Fruit fly (Drosophila melanogaster): Measurements from ENCODE around the gene PolI.

The PolI gene

DNA sequence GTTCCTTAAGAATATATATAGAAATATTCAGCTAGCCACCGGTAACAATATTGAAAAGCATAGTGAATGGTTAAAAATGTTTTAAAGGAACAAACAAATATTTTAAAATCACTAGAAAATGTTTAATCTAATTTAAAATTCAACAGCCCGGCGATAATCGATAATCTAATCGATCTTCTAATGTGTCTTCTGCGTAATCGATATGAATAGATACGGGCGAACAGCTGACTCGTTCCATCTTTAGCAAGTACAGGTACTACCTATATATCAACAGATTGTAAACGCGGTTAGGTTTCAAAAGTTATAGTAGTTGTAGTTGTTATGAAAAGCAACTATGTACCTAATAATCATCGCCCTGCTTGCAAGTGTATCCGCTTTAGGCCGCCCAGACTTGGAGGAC, 15.6 kb upstream of the PolI start, which contains the start of gene CG7800 (continued):
- TF ChIP-seq pan (optimal IDR thresholded peaks at IDR 0.05) (no peak), pan (GFP tag; optimal IDR thresholded peaks at IDR 0.05 in 1 of 2, IDR thresholded peaks at IDR 0.05 in 1 of 2) (no peak), Sin3A (optimal IDR thresholded peaks at IDR 0.05) (no peak), eve (GFP tag; optimal IDR thresholded peaks at IDR 0.05) (no peak), CG16863 (GFP tag; optimal IDR thresholded peaks at IDR 0.05) (no peak), bcd (GFP tag; optimal IDR thresholded peaks at IDR 0.05) (no peak), Gug (GFP tag; IDR thresholded peaks at IDR 0.05) (no peak), gcm2 (GFP tag; optimal IDR thresholded peaks at IDR 0.05) (no peak), Nf-YA (GFP tag; IDR thresholded peaks at IDR 0.05) (no peak), scrt (GFP tag; optimal IDR thresholded peaks at IDR 0.05) (no peak), CG14441 (GFP tag; IDR thresholded peaks at IDR 0.05) (no peak), CG2202 (tag; optimal IDR thresholded peaks at IDR 0.05) (no peak), NFAT (GFP tag; IDR thresholded peaks at IDR 0.05) (no peak), CG10431 (GFP tag; optimal IDR thresholded peaks at IDR 0.05) (no peak), Xbp1 (GFP tag; optimal IDR thresholded peaks at IDR 0.05) (no peak), hbn (GFP tag; IDR thresholded peaks at IDR 0.05; ENCODE audit: partially characterized antibody) (peak; percentile 19; the same call in 1 of the 2 replicates), CG30020 (tag; optimal IDR thresholded peaks at IDR 0.05) (no peak), pfk (GFP tag; optimal IDR thresholded peaks at IDR 0.05) (no peak), ro (GFP tag; IDR thresholded peaks at IDR 0.05) (no peak), BEAF-32 (GFP tag; optimal IDR thresholded peaks at IDR 0.05) (peak; percentile 56), Doc2 (GFP tag; IDR thresholded peaks at IDR 0.05) (no peak), peb (GFP tag; IDR thresholded peaks at IDR 0.05) (no peak), ttk (GFP tag; IDR thresholded peaks at IDR 0.05) (no peak), nerfin-1 (tag; optimal IDR thresholded peaks at IDR 0.05) (no peak), onecut (GFP tag; IDR thresholded peaks at IDR 0.05) (no peak), lola (GFP tag; optimal IDR thresholded peaks at IDR 0.05) (no peak), otp (GFP tag; IDR thresholded peaks at IDR 0.05) (no peak), CkIIα-i1 (GFP tag; IDR thresholded peaks at IDR 0.05) (no peak), Blimp-1 (GFP tag; optimal IDR thresholded peaks at IDR 0.05) (no peak), gt (GFP tag; IDR thresholded peaks at IDR 0.05) (no peak), CG32532 (GFP tag; IDR thresholded peaks at IDR 0.05) (no peak), trh (GFP tag; optimal IDR thresholded peaks at IDR 0.05) (no peak), CG17612 (GFP tag; IDR thresholded peaks at IDR 0.05) (no peak), CG14050 (GFP tag; IDR thresholded peaks at IDR 0.05) (no peak), wek (GFP tag; optimal IDR thresholded peaks at IDR 0.05) (no peak), CG9876 (GFP tag; optimal IDR thresholded peaks at IDR 0.05) (no peak), Hmr (GFP tag; optimal IDR thresholded peaks at IDR 0.05) (no peak), Sry-δ (GFP tag; optimal IDR thresholded peaks at IDR 0.05) (peak; percentile 81), CG18764 (GFP tag; optimal IDR thresholded peaks at IDR 0.05) (no peak), CG9727 (GFP tag; optimal IDR thresholded peaks at IDR 0.05) (no peak), Dek (tag; optimal IDR thresholded peaks at IDR 0.05) (no peak), CG12659 (GFP tag; optimal IDR thresholded peaks at IDR 0.05) (no peak), Pdp1 (GFP tag; optimal IDR thresholded peaks at IDR 0.05) (no peak), gro (GFP tag; optimal IDR thresholded peaks at IDR 0.05) (no peak), E2f2 (GFP tag; IDR thresholded peaks at IDR 0.05) (peak; percentile 65), mirr (GFP tag; optimal IDR thresholded peaks at IDR 0.05) (no peak), CG8765 (GFP tag; IDR thresholded peaks at IDR 0.05) (no peak), vvl (GFP tag; IDR thresholded peaks at IDR 0.05) (no peak), Tbp (GFP tag; optimal IDR thresholded peaks at IDR 0.05) (no peak), CTCF (GFP tag; optimal IDR thresholded peaks at IDR 0.05) (no peak), CG1792 (GFP tag; optimal IDR thresholded peaks at IDR 0.05) (no peak), Myb (GFP tag; optimal IDR thresholded peaks at IDR 0.05) (peak; percentile 6), slbo (GFP tag; IDR thresholded peaks at IDR 0.05) (no peak), CG6791 (GFP tag; IDR thresholded peaks at IDR 0.05; ENCODE audit: partially characterized antibody) (peak; percentile 74)
